Worm (Caenorhabditis elegans) whole organism, L1 larva: Measurements from ENCODE around the gene kin-34.

ENCODE experiments used
- C04F5.9 ChIP-seq: sonication (generic microtip); optimal IDR thresholded peaks from 2 replicates; lab custom pipeline; 2016; ENCODE audit warnings: missing genetic modification characterization, missing compliant biosample characterization
- C16A3.4 ChIP-seq: fragments of 150-350 bp; optimal IDR thresholded peaks from 2 replicates; lab custom pipeline; 2014; ENCODE audit warnings: missing biosample characterization, missing genetic modification characterization
- F16B12.6 ChIP-seq: fragments of 150-350 bp; optimal IDR thresholded peaks from 2 replicates; lab custom pipeline; 2014; ENCODE audit warnings: missing biosample characterization, missing genetic modification characterization
- Y116A8C.19 ChIP-seq: sonication (generic microtip); optimal IDR thresholded peaks from 2 replicates; lab custom pipeline; 2016; ENCODE audit warnings: missing compliant biosample characterization, missing genetic modification characterization, borderline replicate concordance
- alr-1 ChIP-seq: fragments of 200-800 bp; sonication (Bioruptor generic); optimal IDR thresholded peaks from 2 replicates; lab custom pipeline; 2018; ENCODE audit warnings: borderline replicate concordance, mild to moderate bottlenecking, missing genetic modification characterization, missing compliant biosample characterization
- blmp-1 ChIP-seq: fragments of 150-350 bp; optimal IDR thresholded peaks from 2 replicates; lab custom pipeline; 2014; ENCODE audit warnings: missing biosample characterization, missing genetic modification characterization
- ces-1 ChIP-seq: fragments of 150-350 bp; optimal IDR thresholded peaks from 2 replicates; lab custom pipeline; 2014; ENCODE audit warnings: missing biosample characterization, missing genetic modification reagents, missing genetic modification characterization
- efl-1 ChIP-seq, 4 experiments: fragments of 150-350 bp; optimal IDR thresholded peaks in 3 of 4; peaks in 1 of 4; 1 replicate in 1 of 4; 2 replicates in 3 of 4; lab custom pipeline; 2014; ENCODE audit warnings: missing biosample characterization in 2 of 4, missing genetic modification characterization in 2 of 4, missing genetic modification reagents in 2 of 4
- efl-3 ChIP-seq: fragments of 200-800 bp; sonication (Bioruptor generic); optimal IDR thresholded peaks from 2 replicates; lab custom pipeline; 2018; ENCODE audit warnings: mild to moderate bottlenecking, missing genetic modification characterization, missing compliant biosample characterization
- elt-2 ChIP-seq: sonication (generic microtip); optimal IDR thresholded peaks from 2 replicates; lab custom pipeline; 2016; ENCODE audit warnings: missing genetic modification characterization, mild to moderate bottlenecking, inconsistent platforms, missing compliant biosample characterization, missing genetic modification reagents
- fkh-4 ChIP-seq: sonication (generic microtip); optimal IDR thresholded peaks from 2 replicates; lab custom pipeline; 2016; ENCODE audit warnings: missing compliant biosample characterization, missing genetic modification characterization, borderline replicate concordance
- fkh-8 ChIP-seq: sonication (generic microtip); optimal IDR thresholded peaks from 2 replicates; lab custom pipeline; 2016; ENCODE audit warnings: mild to moderate bottlenecking, missing genetic modification characterization, missing compliant biosample characterization
- grh-1 ChIP-seq: fragments of 200-800 bp; sonication (Bioruptor generic); IDR thresholded peaks from 2 replicates; pipeline ENCODE4 v1.3.6; 2022; ENCODE audit warnings: missing genetic modification reagents, missing genetic modification characterization, missing compliant biosample characterization
- hlh-17 ChIP-seq: fragments of 200-800 bp; sonication (Bioruptor generic); optimal IDR thresholded peaks from 2 replicates; lab custom pipeline; 2018; ENCODE audit warnings: missing genetic modification characterization, mild to moderate bottlenecking, missing compliant biosample characterization, moderate library complexity, borderline replicate concordance
- hpl-2 ChIP-seq: fragments of 150-350 bp; optimal IDR thresholded peaks from 2 replicates; lab custom pipeline; 2014; ENCODE audit warnings: missing biosample characterization, missing genetic modification reagents, missing genetic modification characterization
- irx-1 ChIP-seq: sonication (generic microtip); optimal IDR thresholded peaks from 2 replicates; lab custom pipeline; 2016; ENCODE audit warnings: missing genetic modification characterization, missing compliant biosample characterization
- jun-1 ChIP-seq: fragments of 150-350 bp; optimal IDR thresholded peaks from 2 replicates; lab custom pipeline; 2014; ENCODE audit warnings: missing biosample characterization, missing genetic modification reagents, missing genetic modification characterization
- lin-13 ChIP-seq: fragments of 150-350 bp; optimal IDR thresholded peaks from 2 replicates; lab custom pipeline; 2014; ENCODE audit warnings: missing biosample characterization, missing genetic modification reagents, missing genetic modification characterization
- lin-14 ChIP-seq: fragments of 200-800 bp; sonication (Bioruptor generic); optimal IDR thresholded peaks from 2 replicates; lab custom pipeline; 2018; ENCODE audit warnings: mild to moderate bottlenecking, missing genetic modification characterization, moderate library complexity, missing compliant biosample characterization
- lin-39 ChIP-seq: fragments of 150-350 bp; optimal IDR thresholded peaks from 2 replicates; lab custom pipeline; 2014; ENCODE audit warnings: missing biosample characterization, missing genetic modification reagents, missing genetic modification characterization
- lsy-2 ChIP-seq, 2 experiments: fragments of 150-350 bp; optimal IDR thresholded peaks; 2 replicates each; lab custom pipeline; 2014; ENCODE audit warnings: missing biosample characterization in 2 of 2, missing genetic modification characterization in 2 of 2
- mab-9 ChIP-seq: fragments of 200-800 bp; sonication (Bioruptor generic); IDR thresholded peaks from 2 replicates; pipeline ENCODE4 v1.3.6; 2022; ENCODE audit warnings: missing genetic modification reagents, missing genetic modification characterization, missing compliant biosample characterization
- mef-2 ChIP-seq: fragments of 150-350 bp; optimal IDR thresholded peaks from 2 replicates; lab custom pipeline; 2014; ENCODE audit warnings: missing biosample characterization, missing genetic modification characterization
- mep-1 ChIP-seq: fragments of 150-350 bp; optimal IDR thresholded peaks from 2 replicates; lab custom pipeline; 2014; ENCODE audit warnings: missing biosample characterization, missing genetic modification characterization
- nhr-12 ChIP-seq: sonication (generic microtip); optimal IDR thresholded peaks from 2 replicates; lab custom pipeline; 2017; ENCODE audit warnings: missing biosample characterization, missing genetic modification characterization
- nhr-20 ChIP-seq: sonication (generic microtip); optimal IDR thresholded peaks from 2 replicates; lab custom pipeline; 2016; ENCODE audit warnings: mild to moderate bottlenecking, missing genetic modification characterization, missing compliant biosample characterization
- nhr-237 ChIP-seq: fragments of 150-350 bp; optimal IDR thresholded peaks from 2 replicates; lab custom pipeline; 2014; ENCODE audit warnings: missing biosample characterization, missing genetic modification characterization
- nhr-28 ChIP-seq: fragments of 150-350 bp; optimal IDR thresholded peaks from 2 replicates; lab custom pipeline; 2014; ENCODE audit warnings: missing biosample characterization, missing genetic modification characterization
- nhr-47 ChIP-seq: sonication (generic microtip); optimal IDR thresholded peaks from 2 replicates; lab custom pipeline; 2016; ENCODE audit warnings: mild to moderate bottlenecking, missing genetic modification characterization, moderate library complexity, missing compliant biosample characterization
- nhr-71 ChIP-seq: sonication (generic microtip); optimal IDR thresholded peaks from 2 replicates; lab custom pipeline; 2016; ENCODE audit warnings: mild to moderate bottlenecking, missing genetic modification characterization, moderate library complexity, missing compliant biosample characterization
- nhr-77 ChIP-seq: fragments of 150-350 bp; optimal IDR thresholded peaks from 2 replicates; lab custom pipeline; 2014; ENCODE audit warnings: missing biosample characterization, missing genetic modification characterization
- nhr-85 ChIP-seq: sonication (generic microtip); peaks from one replicate; lab custom pipeline; 2016; ENCODE audit warnings: missing genetic modification characterization, inconsistent platforms, missing compliant biosample characterization
- pag-3 ChIP-seq: sonication (generic microtip); optimal IDR thresholded peaks from 2 replicates; lab custom pipeline; 2017; ENCODE audit warnings: missing genetic modification characterization, mild to moderate bottlenecking, missing compliant biosample characterization, antibody characterized with exemption, borderline replicate concordance; ENCODE audit not compliant: insufficient read depth
- pax-3 ChIP-seq: fragments of 200-800 bp; sonication (Bioruptor generic); optimal IDR thresholded peaks from 2 replicates; lab custom pipeline; 2018; ENCODE audit warnings: mild to moderate bottlenecking, missing genetic modification characterization, moderate library complexity, missing compliant biosample characterization
- rnt-1 ChIP-seq: sonication (generic microtip); optimal IDR thresholded peaks from 2 replicates; lab custom pipeline; 2016; ENCODE audit warnings: mild to moderate bottlenecking, missing genetic modification characterization, moderate library complexity, missing compliant biosample characterization
- skn-1 ChIP-seq: fragments of 150-350 bp; optimal IDR thresholded peaks from 2 replicates; lab custom pipeline; 2014; ENCODE audit warnings: missing biosample characterization, missing genetic modification characterization
- snu-23 ChIP-seq: sonication (generic microtip); optimal IDR thresholded peaks from 2 replicates; lab custom pipeline; 2016; ENCODE audit warnings: missing genetic modification characterization, missing compliant biosample characterization
- sptf-1 ChIP-seq: fragments of 150-350 bp; optimal IDR thresholded peaks from 2 replicates; lab custom pipeline; 2014; ENCODE audit warnings: missing biosample characterization, missing genetic modification characterization
- unc-130 ChIP-seq: fragments of 150-350 bp; optimal IDR thresholded peaks from 2 replicates; lab custom pipeline; 2017; ENCODE audit warnings: missing biosample characterization, missing genetic modification characterization, inconsistent platforms
- unc-86 ChIP-seq: sonication (generic microtip); optimal IDR thresholded peaks from 2 replicates; lab custom pipeline; 2016; ENCODE audit warnings: missing genetic modification characterization, missing compliant biosample characterization
- unc-98 ChIP-seq: fragments of 200-800 bp; sonication (Bioruptor generic); IDR thresholded peaks from 2 replicates; pipeline ENCODE4 v1.3.6; 2022; ENCODE audit warnings: missing genetic modification characterization, missing compliant biosample characterization
- xbp-1 ChIP-seq: sonication (generic microtip); optimal IDR thresholded peaks from 2 replicates; lab custom pipeline; 2016; ENCODE audit warnings: missing genetic modification characterization, missing compliant biosample characterization
- zip-4 ChIP-seq: fragments of 200-800 bp; sonication (Bioruptor generic); optimal IDR thresholded peaks from 2 replicates; lab custom pipeline; 2018; ENCODE audit warnings: mild to moderate bottlenecking, missing genetic modification characterization, moderate library complexity, missing compliant biosample characterization

Gene kin-34

ce11 chrV:211388-212168 lies 34.4 kb downstream of the kin-34 start (continued):
- TF ChIP-seq nhr-71 (tag; lab: Kevin White, UChicago) (no peak), sptf-1 (no peak), C16A3.4 (tag; lab: Kevin White, UChicago) (no peak), xbp-1 (tag; lab: Kevin White, UChicago) (no peak), fkh-4 (peak; percentile 67), zip-4 (GFP tag; lab: Kevin White, UChicago) (no peak), efl-1 (optimal IDR thresholded peaks at IDR 0.05; lab: Kevin White, UChicago) (no peak), efl-1 (GFP tag; optimal IDR thresholded peaks at IDR 0.05 in 1 of 2; lab: Kevin White, UChicago) (peak in 1 of 2 experiments; percentile 3), Y116A8C.19 (tag; lab: Kevin White, UChicago) (no peak), nhr-28 (tag; lab: Kevin White, UChicago) (no peak), pax-3 (no peak), mab-9 (GFP tag; lab: Robert Waterston, UW) (no peak), mef-2 (tag; lab: Kevin White, UChicago) (no peak), irx-1 (tag; lab: Kevin White, UChicago) (no peak), efl-3 (GFP tag; lab: Kevin White, UChicago) (no peak), unc-86 (tag; lab: Kevin White, UChicago) (no peak), blmp-1 (no peak), nhr-20 (tag; lab: Kevin White, UChicago) (peak; percentile 86), lin-13 (GFP tag; lab: Kevin White, UChicago) (no peak), C04F5.9 (tag; lab: Kevin White, UChicago) (no peak), pag-3 (tag; lab: Kevin White, UChicago) (no peak)

DNA sequence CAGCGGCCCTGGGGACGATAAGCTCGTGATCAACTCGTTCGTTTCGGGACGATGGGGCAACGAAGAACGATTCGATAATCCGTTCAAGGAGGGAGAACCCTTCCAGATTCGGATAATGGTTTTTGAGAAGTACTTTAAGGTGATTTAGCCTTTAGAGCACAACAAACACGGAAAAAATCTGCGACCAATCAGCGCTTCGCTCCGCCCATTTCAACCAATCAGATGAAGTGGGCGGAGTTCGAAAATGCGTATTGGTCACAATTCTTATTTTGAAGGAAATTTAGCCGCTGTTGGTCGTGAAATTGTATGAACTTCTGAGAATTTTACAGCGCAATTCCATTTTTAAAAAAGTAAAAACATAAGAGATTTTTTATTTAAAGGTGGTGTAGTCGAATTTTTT lies 39.2 kb downstream of the kin-34 start:
- TF ChIP-seq nhr-237 (tag; lab: Kevin White, UChicago) = no peak
- TF ChIP-seq F16B12.6 (tag; lab: Kevin White, UChicago) = no peak
- no peak for TF ChIP-seq C16A3.4 (tag; lab: Kevin White, UChicago)
- no peak for TF ChIP-seq nhr-85
- 0 out of 2 replicates have a peak, but pooled peaks have one; percentile 19 for TF ChIP-seq mab-9 (GFP tag; lab: Robert Waterston, UW)
- TF ChIP-seq unc-98 = no peak
- TF ChIP-seq efl-1 (optimal IDR thresholded peaks at IDR 0.05; lab: Kevin White, UChicago) = no peak
- peak in 1 of 2 experiments; percentile 40 for TF ChIP-seq efl-1 (GFP tag; optimal IDR thresholded peaks at IDR 0.05 in 1 of 2; lab: Kevin White, UChicago)

DNA sequence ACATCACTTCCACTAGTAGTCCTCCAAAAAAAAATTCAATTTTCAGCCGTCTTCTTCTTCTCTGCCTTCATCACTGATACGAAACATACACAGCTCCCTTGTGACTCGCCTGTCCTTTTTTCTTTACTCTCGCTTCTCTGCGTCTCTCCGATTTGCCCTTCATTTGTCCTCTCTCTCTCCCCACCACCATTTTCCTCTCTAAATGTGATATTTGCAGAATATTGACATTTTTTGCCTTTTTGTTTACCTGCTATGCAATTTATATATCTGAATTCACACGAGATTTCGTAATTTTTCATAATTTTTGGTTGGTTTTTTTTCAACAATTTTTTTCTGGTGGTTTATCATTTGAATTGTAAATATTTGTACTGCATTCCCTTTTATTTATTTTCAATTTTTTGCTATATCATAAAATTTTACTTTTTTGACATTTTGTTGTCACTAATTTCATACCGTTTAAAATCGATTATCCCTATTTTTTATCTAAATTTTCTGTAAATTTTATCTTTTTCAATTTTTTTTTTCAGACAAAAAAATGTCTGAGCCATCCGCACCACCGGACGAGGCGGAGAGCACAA lies 42.1 kb downstream of the kin-34 start, which contains the start of gene lec-12:
Gene lec-12, plus strand, starts transcription at position 528 of the 578 bp plus-strand sequence.
- TF ChIP-seq efl-1 (optimal IDR thresholded peaks at IDR 0.05; lab: Kevin White, UChicago) (no peak), efl-1 (GFP tag; optimal IDR thresholded peaks at IDR 0.05 in 1 of 2; lab: Kevin White, UChicago) (peak in 1 of 2 experiments; percentile 8), rnt-1 (tag; lab: Kevin White, UChicago) (no peak), ces-1 (no peak), nhr-71 (tag; lab: Kevin White, UChicago) (peak; percentile 25), lin-14 (GFP tag; lab: Kevin White, UChicago) (no peak), pag-3 (tag; lab: Kevin White, UChicago) (no peak), alr-1 (tag; lab: Kevin White, UChicago) (no peak), unc-130 (tag; lab: Kevin White, UChicago) (no peak), skn-1 (tag; lab: Kevin White, UChicago) (peak; percentile 11), hlh-17 (no peak), irx-1 (tag; lab: Kevin White, UChicago) (peak; percentile 14), jun-1 (tag; lab: Kevin White, UChicago) (no peak), nhr-20 (tag; lab: Kevin White, UChicago) (peak; percentile 24), nhr-12 (tag; lab: Kevin White, UChicago) (no peak), nhr-47 (tag; lab: Kevin White, UChicago) (peak; percentile 16), hpl-2 (GFP tag; lab: Kevin White, UChicago) (no peak), mep-1 (tag; lab: Kevin White, UChicago) (peak; percentile 15), nhr-77 (tag; lab: Kevin White, UChicago) (no peak), grh-1 (GFP tag; lab: Robert Waterston, UW) (no peak), elt-2 (no peak), lin-39 (no peak), snu-23 (GFP tag; lab: Kevin White, UChicago) (peak; percentile 21), sptf-1 (no peak), fkh-8 (tag; lab: Kevin White, UChicago) (peak; percentile 8), lsy-2 (tag; optimal IDR thresholded peaks at IDR 0.05; lab: Kevin White, UChicago) (peak in 1 of 2 experiments; percentile 10)
